Worm (Caenorhabditis elegans) whole organism, late embryonic: ENCODE results near the gene F46F5.5.

ENCODE experiments used
- ceh-24 ChIP-seq: sonication (generic microtip); optimal IDR thresholded peaks from 2 replicates; lab custom pipeline; 2016; ENCODE audit warnings: mild to moderate bottlenecking, missing genetic modification characterization, missing compliant biosample characterization
- ceh-48 ChIP-seq: sonication (generic microtip); optimal IDR thresholded peaks from 2 replicates; lab custom pipeline; 2016; ENCODE audit warnings: missing genetic modification characterization, inconsistent platforms, missing compliant biosample characterization
- elt-2 ChIP-seq: sonication (generic microtip); optimal IDR thresholded peaks from 2 replicates; lab custom pipeline; 2016; ENCODE audit warnings: missing genetic modification reagents, missing genetic modification characterization, missing compliant biosample characterization
- fkh-6 ChIP-seq: sonication (generic microtip); optimal IDR thresholded peaks from 2 replicates; lab custom pipeline; 2016; ENCODE audit warnings: missing genetic modification characterization, missing compliant biosample characterization
- nhr-11 ChIP-seq: fragments of 150-350 bp; optimal IDR thresholded peaks from 2 replicates; lab custom pipeline; 2014; ENCODE audit warnings: missing biosample characterization, missing genetic modification characterization
- pqm-1 ChIP-seq: sonication (generic microtip); optimal IDR thresholded peaks from 2 replicates; lab custom pipeline; 2016; ENCODE audit warnings: missing genetic modification characterization, missing compliant biosample characterization
- pros-1 ChIP-seq: fragments of 150-350 bp; optimal IDR thresholded peaks from 2 replicates; lab custom pipeline; 2014; ENCODE audit warnings: missing biosample characterization, missing genetic modification reagents, missing genetic modification characterization
- ref-2 ChIP-seq: sonication (generic microtip); optimal IDR thresholded peaks from 2 replicates; lab custom pipeline; 2016; ENCODE audit warnings: missing genetic modification characterization, missing compliant biosample characterization
- syd-9 ChIP-seq: sonication (generic microtip); optimal IDR thresholded peaks from 2 replicates; lab custom pipeline; 2016; ENCODE audit warnings: mild to moderate bottlenecking, missing genetic modification characterization, moderate library complexity, missing compliant biosample characterization
- unc-55 ChIP-seq: sonication (generic microtip); optimal IDR thresholded peaks from 2 replicates; lab custom pipeline; 2017; ENCODE audit warnings: missing biosample characterization, missing genetic modification reagents, missing genetic modification characterization
- zip-5 ChIP-seq: sonication (generic microtip); optimal IDR thresholded peaks from 2 replicates; lab custom pipeline; 2016; ENCODE audit warnings: missing genetic modification characterization, missing compliant biosample characterization

- TF ChIP-seq fkh-6 (tag; lab: Kevin White, UChicago) (no peak), unc-55 (GFP tag; lab: Kevin White, UChicago) (no peak), pqm-1 (tag; lab: Kevin White, UChicago) (no peak), pros-1 (no peak), syd-9 (tag; lab: Kevin White, UChicago) (no peak), ceh-48 (tag; lab: Kevin White, UChicago) (no peak), ceh-24 (tag; lab: Kevin White, UChicago) (no peak), zip-5 (tag; lab: Kevin White, UChicago) (no peak), ref-2 (tag; lab: Kevin White, UChicago) (no peak), nhr-11 (tag; lab: Kevin White, UChicago) (no peak), elt-2 (no peak)
Observed at ce11 chrII:821514-821913, 8.7 kb upstream of the F46F5.5 start, which contains the start of gene F46F5.8.
